Fruit fly (Drosophila melanogaster) whole organism, larva: ENCODE results near the gene shd.
A peak's percentile ranks its signal among the peaks of the same experiment; 100 is the strongest.

Source experiments
- noc ChIP-seq: fragments of 200-800 bp; sonication (Bioruptor generic); optimal IDR thresholded peaks from 3 replicates; lab custom pipeline; 2019; ENCODE audit warnings: missing biosample characterization, mild to moderate bottlenecking, missing genetic modification characterization, moderate library complexity

shd gene

DNA sequence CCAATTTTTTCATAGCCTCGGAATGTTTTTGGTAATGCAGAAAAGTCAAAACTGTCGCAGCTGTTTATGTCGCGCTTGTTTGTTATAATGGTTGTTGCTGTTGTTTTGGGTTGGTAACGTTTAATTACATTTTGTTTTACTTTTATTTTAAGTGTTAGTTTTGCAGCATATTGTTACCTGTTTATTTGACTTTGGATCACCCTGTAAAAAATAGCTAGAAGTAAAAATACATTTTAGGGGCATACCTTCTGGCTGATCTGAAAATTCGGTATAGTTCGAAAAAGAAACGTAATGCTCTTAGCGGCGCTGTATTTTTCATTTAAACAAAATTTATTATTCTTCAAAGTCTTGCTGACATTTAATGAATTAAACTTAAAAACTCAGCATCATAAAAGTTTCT, 6.6 kb upstream of the shd start:
- no peak for TF ChIP-seq noc (tag; lab: Kevin White, UChicago)

- no peak for TF ChIP-seq noc (tag; lab: Kevin White, UChicago)
These were observed 5.0 kb upstream of the shd start for dm6 chr3L:14609138-14609729.

DNA sequence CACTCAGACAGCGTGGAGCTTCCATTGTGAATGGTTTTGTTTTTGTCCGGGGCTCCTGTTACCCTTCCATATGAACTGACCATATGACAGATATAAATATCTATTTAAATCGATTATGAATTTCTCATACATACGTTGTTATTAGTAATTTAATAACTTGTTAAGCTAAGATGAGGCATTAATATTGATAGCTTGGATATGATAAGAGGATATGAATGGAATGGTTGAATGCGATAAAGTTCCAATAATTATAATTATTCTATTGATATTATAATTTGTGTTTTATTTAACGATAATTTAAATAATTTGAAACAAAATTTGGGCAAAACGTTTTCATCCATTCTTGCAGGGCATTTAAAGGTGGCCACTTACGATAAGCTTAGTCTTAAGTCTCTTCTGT, 3.8 kb upstream of the shd start:
- no peak for TF ChIP-seq noc (tag; lab: Kevin White, UChicago)

DNA sequence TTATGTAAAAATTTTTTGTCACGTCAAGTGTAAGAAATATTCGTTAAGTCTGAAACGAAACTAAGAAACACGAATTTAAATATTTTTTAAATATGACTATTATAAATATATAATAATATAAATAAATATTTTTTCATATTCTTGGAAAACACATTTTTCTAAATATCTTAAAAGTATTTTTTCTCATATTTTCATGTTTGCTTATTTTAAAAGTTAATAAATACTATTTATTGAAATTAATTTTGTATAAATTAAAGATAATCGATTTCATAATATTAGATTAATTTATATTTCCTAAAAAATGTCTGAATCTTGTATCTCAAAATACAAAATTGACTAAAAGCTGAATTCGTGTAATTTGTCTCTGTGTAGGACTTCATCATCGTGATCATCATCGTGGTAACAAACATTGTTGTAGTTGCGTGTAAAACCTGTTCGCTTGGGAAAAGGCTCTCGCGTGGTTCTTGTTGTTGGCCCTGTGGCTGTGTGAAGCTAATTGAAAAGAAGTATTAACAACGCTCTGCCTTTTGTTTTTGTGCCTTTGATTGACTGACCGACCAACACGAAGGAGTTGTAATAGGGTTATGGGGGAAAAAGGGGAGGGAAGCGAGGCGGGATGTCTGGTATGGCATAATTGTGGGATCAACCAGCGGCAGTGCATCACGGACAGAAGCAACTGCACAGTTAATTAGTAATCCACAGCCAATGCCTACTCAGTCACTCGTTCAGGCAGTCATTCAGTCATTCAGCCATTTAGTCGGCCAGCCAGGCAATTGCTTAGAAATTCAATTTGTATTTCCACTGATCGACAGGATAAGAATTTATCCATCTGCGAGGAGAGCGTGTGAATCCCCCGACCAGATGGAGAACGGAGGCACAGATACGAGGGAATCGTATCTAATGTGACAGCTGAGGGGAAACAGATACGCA, 2.6 kb upstream of the shd start:
- TF ChIP-seq noc (tag; lab: Kevin White, UChicago): no peak

dm6 chr3L:14612945-14613791, 1.1 kb upstream of the shd start:
- TF ChIP-seq noc (tag; lab: Kevin White, UChicago): no peak

dm6 chr3L:14615187-14615586, 929 bp downstream of the shd start:
- no peak for TF ChIP-seq noc (tag; lab: Kevin White, UChicago)

dm6 chr3L:14616085-14617026, 2.1 kb downstream of the shd start:
- TF ChIP-seq noc (tag; lab: Kevin White, UChicago): peak; percentile 81

dm6 chr3L:14617511-14618217, 3.4 kb downstream of the shd start:
- no peak for TF ChIP-seq noc (tag; lab: Kevin White, UChicago)

DNA sequence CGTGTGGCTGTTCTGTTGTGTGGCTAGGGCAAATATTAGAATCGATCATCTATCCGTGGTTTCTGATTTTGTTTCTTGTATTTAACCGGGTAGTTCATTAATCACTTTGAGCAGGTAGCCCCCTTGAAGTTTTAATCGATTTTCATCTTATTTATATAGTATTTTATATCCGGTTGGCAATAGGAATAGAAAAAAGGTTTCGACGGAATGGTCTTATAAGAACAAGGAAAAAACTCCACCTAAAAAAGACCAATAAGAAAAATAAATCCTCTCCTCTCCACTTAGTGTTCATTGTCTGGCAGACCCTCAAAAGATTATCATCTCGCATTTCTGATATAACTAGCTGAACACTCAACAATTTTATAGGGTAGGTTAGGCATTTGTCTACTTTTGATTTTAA, 4.2 kb downstream of the shd start:
- TF ChIP-seq noc (tag; lab: Kevin White, UChicago): no peak

DNA sequence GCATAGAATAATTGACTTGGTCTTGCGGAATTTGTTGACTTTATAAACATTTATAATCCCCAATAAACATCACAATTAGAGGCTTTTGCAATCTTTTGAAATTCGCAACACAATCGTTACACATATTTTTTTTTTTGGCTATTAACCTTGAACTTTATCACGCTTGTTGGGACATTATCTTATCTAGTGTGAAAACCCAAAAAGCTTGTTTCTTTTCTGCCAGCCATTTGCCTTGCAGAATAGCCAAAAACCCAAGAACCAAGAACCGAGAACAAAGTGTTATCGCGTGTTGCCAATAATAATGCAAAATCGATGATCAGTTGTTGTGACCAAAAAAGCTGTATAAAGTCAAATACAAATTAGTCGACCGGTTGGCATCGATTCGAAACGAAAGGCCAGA, 4.7 kb downstream of the shd start:
- no peak for TF ChIP-seq noc (tag; lab: Kevin White, UChicago)

- TF ChIP-seq noc (tag; lab: Kevin White, UChicago): no peak
These were observed 7.2 kb downstream of the shd start for dm6 chr3L:14621464-14621863.

dm6 chr3L:14622457-14622899, 8.2 kb downstream of the shd start, which contains the start of gene CG9628:
TSS of gene CG9628 (plus strand) at chr3L:14622796.
- no peak for TF ChIP-seq noc (tag; lab: Kevin White, UChicago)

dm6 chr3L:14624425-14625309, 10.4 kb downstream of the shd start:
- no peak for TF ChIP-seq noc (tag; lab: Kevin White, UChicago)
